Fruit fly (Drosophila melanogaster) whole organism, prepupa: ENCODE results near the gene polybromo.

Experiments used
- CG34406 ChIP-seq: fragments of 200-800 bp; sonication (Bioruptor generic); optimal IDR thresholded peaks from 3 replicates; lab custom pipeline; 2016; ENCODE audit warnings: missing biosample characterization, missing genetic modification characterization
- CG6792 ChIP-seq: fragments of 200-800 bp; sonication (Bioruptor generic); optimal IDR thresholded peaks from 3 replicates; lab custom pipeline; 2016; ENCODE audit warnings: missing biosample characterization, missing genetic modification characterization
- CG9139 ChIP-seq: fragments of 200-800 bp; sonication (Bioruptor generic); optimal IDR thresholded peaks from 3 replicates; lab custom pipeline; 2017; ENCODE audit warnings: missing biosample characterization, mild to moderate bottlenecking, missing genetic modification characterization
- Eip75B ChIP-seq: fragments of 200-800 bp; sonication (Bioruptor generic); optimal IDR thresholded peaks from 3 replicates; lab custom pipeline; 2016; ENCODE audit warnings: missing biosample characterization, missing genetic modification characterization
- Ets96B ChIP-seq: fragments of 200-800 bp; optimal IDR thresholded peaks from 2 replicates; lab custom pipeline; 2019; ENCODE audit warnings: missing biosample characterization, mild to moderate bottlenecking, missing genetic modification characterization, moderate library complexity
- Hr38 ChIP-seq: sonication (Bioruptor generic); optimal IDR thresholded peaks from 2 replicates; lab custom pipeline; 2016; ENCODE audit warnings: missing biosample characterization, missing genetic modification characterization
- Lpt ChIP-seq: fragments of 200-800 bp; sonication (Bioruptor generic); optimal IDR thresholded peaks from 3 replicates; lab custom pipeline; 2016; ENCODE audit warnings: missing biosample characterization, missing genetic modification characterization
- Smox ChIP-seq: fragments of 200-800 bp; sonication (Bioruptor generic); optimal IDR thresholded peaks from 3 replicates; lab custom pipeline; 2016; ENCODE audit warnings: missing biosample characterization, missing genetic modification characterization
- acj6 ChIP-seq: fragments of 200-800 bp; sonication (Bioruptor generic); optimal IDR thresholded peaks from 3 replicates; lab custom pipeline; 2016; ENCODE audit warnings: missing biosample characterization, missing genetic modification characterization
- net ChIP-seq: fragments of 200-800 bp; sonication (Bioruptor generic); optimal IDR thresholded peaks from 3 replicates; lab custom pipeline; 2016; ENCODE audit warnings: missing biosample characterization, missing genetic modification characterization
- pdm3 ChIP-seq: fragments of 200-800 bp; sonication (Bioruptor generic); optimal IDR thresholded peaks from 3 replicates; lab custom pipeline; 2016; ENCODE audit warnings: missing biosample characterization, missing genetic modification characterization

DNA sequence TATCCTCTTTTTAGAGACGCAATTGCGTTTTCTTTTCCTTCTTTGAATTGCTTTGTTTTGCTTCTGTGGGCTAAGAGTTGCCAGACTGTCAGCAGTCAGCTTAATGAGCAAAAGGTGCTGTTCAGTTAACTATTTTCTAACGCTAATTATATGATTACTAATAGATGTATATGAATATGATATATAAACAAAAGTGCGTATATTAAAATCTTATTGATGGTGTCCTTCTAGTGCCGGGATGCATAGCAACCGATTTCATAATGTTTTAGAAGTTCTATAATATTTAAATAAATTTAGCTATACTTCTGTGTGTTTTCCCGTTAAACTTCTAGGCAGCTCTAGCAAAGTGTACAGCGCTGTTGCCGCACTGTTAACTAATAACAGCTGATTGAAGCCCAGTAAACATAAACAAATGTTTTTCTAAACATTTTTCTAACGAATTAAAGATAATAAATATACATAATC is 24.9 kb upstream of the polybromo start, which contains the start of the genes Kaz and CG43273:
- TF ChIP-seq acj6 (peak; percentile 64), Hr38 (GFP tag; lab: Kevin White, UChicago) (no peak), CG34406 (GFP tag; lab: Kevin White, UChicago) (peak; percentile 35), CG6792 (GFP tag; lab: Kevin White, UChicago) (no peak), Lpt (GFP tag; lab: Kevin White, UChicago) (no peak), Eip75B (GFP tag; lab: Kevin White, UChicago) (no peak), Ets96B (tag; lab: Kevin White, UChicago) (no peak), CG9139 (GFP tag; lab: Kevin White, UChicago) (no peak), Smox (peak; percentile 61), pdm3 (GFP tag; lab: Kevin White, UChicago) (no peak), net (GFP tag; lab: Kevin White, UChicago) (no peak)
